Fruit fly (Drosophila melanogaster) whole organism, embryonic: ENCODE measurements around the gene GNBP3.

Experiments
- Aef1 ChIP-seq: fragments of 200-800 bp; sonication (Bioruptor generic); IDR thresholded peaks from 3 replicates; pipeline ENCODE4 v1.3.6; 2022; ENCODE audit warnings: missing biosample characterization, missing genetic modification characterization
- CG10431 ChIP-seq: fragments of 200-800 bp; sonication (Bioruptor generic); optimal IDR thresholded peaks from 3 replicates; lab custom pipeline; 2018; ENCODE audit warnings: missing biosample characterization, mild to moderate bottlenecking, missing genetic modification characterization
- CG10462 ChIP-seq: fragments of 200-800 bp; sonication (Bioruptor generic); optimal IDR thresholded peaks from 2 replicates; lab custom pipeline; 2016; ENCODE audit warnings: missing biosample characterization, missing genetic modification characterization
- CG12155 ChIP-seq: fragments of 200-800 bp; sonication (Bioruptor generic); optimal IDR thresholded peaks from 3 replicates; lab custom pipeline; 2016; ENCODE audit warnings: missing biosample characterization, missing genetic modification characterization
- CG12236 ChIP-seq: fragments of 200-800 bp; sonication (Bioruptor generic); optimal IDR thresholded peaks from 2 replicates; lab custom pipeline; 2016; ENCODE audit warnings: missing biosample characterization, missing genetic modification characterization
- CG13287 ChIP-seq: fragments of 200-800 bp; sonication (Bioruptor generic); IDR thresholded peaks from 2 replicates; pipeline ENCODE4 v1.3.6; 2022; ENCODE audit warnings: missing biosample characterization, missing genetic modification characterization; ENCODE audit not compliant: partially characterized antibody
- CG15269 ChIP-seq: fragments of 200-800 bp; sonication (Bioruptor generic); optimal IDR thresholded peaks from 2 replicates; lab custom pipeline; 2018; ENCODE audit warnings: missing biosample characterization, mild to moderate bottlenecking, missing genetic modification characterization, moderate library complexity
- CG1529 ChIP-seq: fragments of 200-800 bp; sonication (Bioruptor generic); optimal IDR thresholded peaks from 3 replicates; lab custom pipeline; 2018; ENCODE audit warnings: missing biosample characterization, missing genetic modification characterization
- CG17359 ChIP-seq: fragments of 200-800 bp; sonication (Bioruptor generic); optimal IDR thresholded peaks from 3 replicates; lab custom pipeline; 2018; ENCODE audit warnings: missing biosample characterization, mild to moderate bottlenecking, missing genetic modification characterization, moderate library complexity
- CG2199 ChIP-seq: fragments of 200-800 bp; sonication (Bioruptor generic); IDR thresholded peaks from 3 replicates; pipeline ENCODE4 v1.3.6; 2022; ENCODE audit warnings: missing biosample characterization, missing genetic modification characterization
- CG5180 ChIP-seq: fragments of 200-800 bp; sonication (Bioruptor generic); optimal IDR thresholded peaks from 3 replicates; lab custom pipeline; 2017; ENCODE audit warnings: missing biosample characterization, missing genetic modification characterization, mild to moderate bottlenecking, moderate library complexity, missing genetic modification reagents
- CG6654 ChIP-seq: fragments of 200-800 bp; sonication (Bioruptor generic); optimal IDR thresholded peaks from 2 replicates; lab custom pipeline; 2017; ENCODE audit warnings: missing biosample characterization, mild to moderate bottlenecking, missing genetic modification characterization
- CG7556 ChIP-seq: fragments of 200-800 bp; sonication (Bioruptor generic); optimal IDR thresholded peaks from 2 replicates; lab custom pipeline; 2017; ENCODE audit warnings: missing biosample characterization, mild to moderate bottlenecking, missing genetic modification characterization
- CG7839 ChIP-seq: fragments of 200-800 bp; sonication (Bioruptor generic); optimal IDR thresholded peaks from 3 replicates; lab custom pipeline; 2018; ENCODE audit warnings: missing biosample characterization, mild to moderate bottlenecking, missing genetic modification characterization, moderate library complexity
- CG7963 ChIP-seq: fragments of 200-800 bp; sonication (Bioruptor generic); IDR thresholded peaks from 3 replicates; pipeline ENCODE4 v1.3.6; 2022; ENCODE audit warnings: missing biosample characterization, missing genetic modification characterization; ENCODE audit not compliant: partially characterized antibody
- CG8944 ChIP-seq: fragments of 200-800 bp; sonication (Bioruptor generic); optimal IDR thresholded peaks from 3 replicates; lab custom pipeline; 2016; ENCODE audit warnings: missing biosample characterization, missing genetic modification characterization
- D19A ChIP-seq: fragments of 200-800 bp; optimal IDR thresholded peaks from 3 replicates; lab custom pipeline; 2019; ENCODE audit warnings: missing biosample characterization, mild to moderate bottlenecking, missing genetic modification characterization, moderate library complexity
- D19B ChIP-seq: fragments of 200-800 bp; sonication (Bioruptor generic); optimal IDR thresholded peaks from 2 replicates; lab custom pipeline; 2017; ENCODE audit warnings: missing biosample characterization, mild to moderate bottlenecking, missing genetic modification characterization
- ERR ChIP-seq: fragments of 200-800 bp; sonication (Bioruptor generic); optimal IDR thresholded peaks from 2 replicates; lab custom pipeline; 2016; ENCODE audit warnings: missing biosample characterization, missing genetic modification characterization
- Ets65A ChIP-seq: fragments of 200-800 bp; sonication (Bioruptor generic); peaks from one replicate; lab custom pipeline; 2016; ENCODE audit warnings: missing biosample characterization, missing genetic modification characterization
- Fer3 ChIP-seq: fragments of 200-800 bp; sonication (Bioruptor generic); optimal IDR thresholded peaks from 2 replicates; lab custom pipeline; 2018; ENCODE audit warnings: missing biosample characterization, mild to moderate bottlenecking, missing genetic modification characterization, moderate library complexity
- H15 ChIP-seq: fragments of 200-800 bp; sonication (Bioruptor generic); IDR thresholded peaks from 3 replicates; pipeline ENCODE4 v1.3.6; 2022; ENCODE audit warnings: missing biosample characterization, missing genetic modification characterization
- HmgD ChIP-seq: fragments of 200-800 bp; sonication (Bioruptor generic); optimal IDR thresholded peaks from 3 replicates; lab custom pipeline; 2016; ENCODE audit warnings: missing biosample characterization, missing genetic modification characterization
- Hmr ChIP-seq: fragments of 200-800 bp; sonication (Bioruptor generic); optimal IDR thresholded peaks from 3 replicates; lab custom pipeline; 2017; ENCODE audit warnings: mild to moderate bottlenecking, missing biosample characterization, missing genetic modification reagents, missing genetic modification characterization
- Oaz ChIP-seq: fragments of 200-800 bp; sonication (Bioruptor generic); IDR thresholded peaks from 2 replicates; pipeline ENCODE4 v1.3.6; 2022; ENCODE audit warnings: missing biosample characterization, missing genetic modification characterization
- Scr ChIP-seq: fragments of 200-800 bp; sonication (Bioruptor generic); IDR thresholded peaks from 2 replicates; pipeline ENCODE4 v1.3.6; 2022; ENCODE audit warnings: missing biosample characterization, missing genetic modification characterization; ENCODE audit not compliant: partially characterized antibody
- Sin3A ChIP-seq: fragments of >200 bp; optimal IDR thresholded peaks from 2 replicates; lab custom pipeline; 2018
- abd-A ChIP-seq: fragments of 200-800 bp; sonication (Bioruptor generic); optimal IDR thresholded peaks from 3 replicates; lab custom pipeline; 2019; ENCODE audit warnings: missing biosample characterization, mild to moderate bottlenecking, missing genetic modification characterization, moderate library complexity
- esg ChIP-seq: fragments of 200-800 bp; sonication (Bioruptor generic); conservative IDR thresholded peaks from 2 replicates; pipeline ENCODE4 v1.3.6; 2022; ENCODE audit warnings: missing biosample characterization, missing genetic modification characterization
- eyg ChIP-seq: fragments of 200-800 bp; sonication (Bioruptor generic); optimal IDR thresholded peaks from 3 replicates; lab custom pipeline; 2016; ENCODE audit warnings: missing biosample characterization, missing genetic modification characterization
- fd96Cb ChIP-seq: fragments of 200-800 bp; sonication (Bioruptor generic); optimal IDR thresholded peaks from 2 replicates; lab custom pipeline; 2018; ENCODE audit warnings: missing biosample characterization, mild to moderate bottlenecking, missing genetic modification characterization, moderate library complexity
- gfzf ChIP-seq: fragments of 200-800 bp; sonication (Bioruptor generic); optimal IDR thresholded peaks from 2 replicates; lab custom pipeline; 2016; ENCODE audit warnings: missing biosample characterization, mild to moderate bottlenecking, missing genetic modification characterization, moderate library complexity
- kni ChIP-seq: fragments of 200-800 bp; sonication (Bioruptor generic); optimal IDR thresholded peaks from 3 replicates; lab custom pipeline; 2017; ENCODE audit warnings: mild to moderate bottlenecking, missing biosample characterization, missing genetic modification reagents, missing genetic modification characterization
- nom ChIP-seq: fragments of 200-800 bp; sonication (Bioruptor generic); optimal IDR thresholded peaks from 2 replicates; lab custom pipeline; 2017; ENCODE audit warnings: missing biosample characterization, missing genetic modification characterization, mild to moderate bottlenecking, moderate library complexity, missing genetic modification reagents
- oc ChIP-seq: fragments of 200-800 bp; sonication (Bioruptor generic); optimal IDR thresholded peaks from 2 replicates; lab custom pipeline; 2018; ENCODE audit warnings: missing biosample characterization, mild to moderate bottlenecking, missing genetic modification characterization, moderate library complexity
- odd ChIP-seq: fragments of 200-800 bp; sonication (Bioruptor generic); optimal IDR thresholded peaks from 2 replicates; lab custom pipeline; 2017; ENCODE audit warnings: missing biosample characterization, mild to moderate bottlenecking, missing genetic modification characterization
- onecut ChIP-seq: fragments of 200-800 bp; sonication (Bioruptor generic); IDR thresholded peaks from 2 replicates; pipeline ENCODE4 v1.3.6; 2022; ENCODE audit warnings: missing biosample characterization, missing genetic modification characterization
- org-1 ChIP-seq: fragments of 200-800 bp; sonication (Bioruptor generic); optimal IDR thresholded peaks from 2 replicates; lab custom pipeline; 2017; ENCODE audit warnings: missing biosample characterization, missing genetic modification characterization
- otp ChIP-seq: fragments of 200-800 bp; sonication (Bioruptor generic); IDR thresholded peaks from 3 replicates; pipeline ENCODE4, ENCODE4 v1.3.6; 2022; ENCODE audit warnings: missing biosample characterization, missing genetic modification characterization
- pita ChIP-seq: fragments of 200-800 bp; sonication (Bioruptor generic); optimal IDR thresholded peaks from 2 replicates; lab custom pipeline; 2017; ENCODE audit warnings: missing biosample characterization, mild to moderate bottlenecking, missing genetic modification characterization
- pros ChIP-seq: fragments of 200-800 bp; sonication (Bioruptor generic); optimal IDR thresholded peaks from 3 replicates; lab custom pipeline; 2019; ENCODE audit warnings: missing biosample characterization, mild to moderate bottlenecking, missing genetic modification characterization, moderate library complexity
- seq ChIP-seq: fragments of 200-800 bp; sonication (Bioruptor generic); IDR thresholded peaks from 2 replicates; pipeline ENCODE4 v1.3.6; 2022; ENCODE audit warnings: missing biosample characterization, missing genetic modification characterization
- sisA ChIP-seq: fragments of 200-800 bp; sonication (Bioruptor generic); IDR thresholded peaks from 2 replicates; pipeline ENCODE4 v1.3.6; 2022; ENCODE audit warnings: missing biosample characterization, missing genetic modification characterization
- stwl ChIP-seq: fragments of 200-800 bp; sonication (Bioruptor generic); optimal IDR thresholded peaks from 3 replicates; lab custom pipeline; 2018; ENCODE audit warnings: missing biosample characterization, mild to moderate bottlenecking, missing genetic modification characterization, moderate library complexity
- sug ChIP-seq: fragments of 200-800 bp; optimal IDR thresholded peaks from 2 replicates; lab custom pipeline; 2019; ENCODE audit warnings: missing biosample characterization, mild to moderate bottlenecking, missing genetic modification characterization, moderate library complexity
- tll ChIP-seq, 2 experiments: fragments of 200-800 bp in 1 of 2; fragments of >200 bp in 1 of 2; sonication (Bioruptor generic) in 1 of 2; optimal IDR thresholded peaks; 2 replicates each; lab custom pipeline; 2017 to 2019; ENCODE audit warnings: missing biosample characterization in 2 of 2, missing genetic modification characterization in 2 of 2, mild to moderate bottlenecking in 1 of 2, moderate library complexity in 1 of 2
- tna ChIP-seq: fragments of 200-800 bp; sonication (Bioruptor generic); IDR thresholded peaks from 2 replicates; pipeline ENCODE4 v1.3.6; 2022; ENCODE audit warnings: missing biosample characterization, missing genetic modification characterization; ENCODE audit not compliant: partially characterized antibody
- trh ChIP-seq: fragments of 200-800 bp; sonication (Bioruptor generic); optimal IDR thresholded peaks from 2 replicates; lab custom pipeline; 2016; ENCODE audit warnings: missing biosample characterization, missing genetic modification characterization
- tup ChIP-seq: fragments of 200-800 bp; sonication (Bioruptor generic); optimal IDR thresholded peaks from 2 replicates; lab custom pipeline; 2016; ENCODE audit warnings: missing biosample characterization, mild to moderate bottlenecking, missing genetic modification characterization, moderate library complexity
- zen ChIP-seq: fragments of 200-800 bp; sonication (Bioruptor generic); optimal IDR thresholded peaks from 3 replicates; lab custom pipeline; 2018; ENCODE audit warnings: missing biosample characterization, mild to moderate bottlenecking, missing genetic modification characterization, moderate library complexity

Gene GNBP3

dm6 chr3L:8996173-8996767 is 41.4 kb downstream of the GNBP3 start (continued):
- TF ChIP-seq Hmr (GFP tag; lab: Kevin White, UChicago) (no peak), H15 (peak; percentile 68; the same call in 2 of the 3 replicates), org-1 (no peak), abd-A (tag; lab: Kevin White, UChicago) (no peak), CG6654 (peak; percentile 24), sug (tag; lab: Kevin White, UChicago) (no peak), kni (GFP tag; lab: Kevin White, UChicago) (no peak), CG1529 (GFP tag; lab: Kevin White, UChicago) (peak; percentile 23), CG15269 (tag; lab: Kevin White, UChicago) (no peak), trh (GFP tag; lab: Kevin White, UChicago) (no peak), Sin3A (no peak), CG17359 (tag; lab: Kevin White, UChicago) (peak; percentile 84), Ets65A (GFP tag; lab: Kevin White, UChicago) (peak; percentile 51), onecut (no peak), zen (tag; lab: Kevin White, UChicago) (peak; percentile 8), otp (GFP tag; lab: Robert Waterston, UW) (0 out of 3 replicates have a peak, but pooled peaks have one; percentile 57), oc (no peak), CG13287 (GFP tag; lab: Robert Waterston, UW) (no peak), pros (GFP tag; lab: Kevin White, UChicago) (no peak), CG7839 (tag; lab: Kevin White, UChicago) (peak; percentile 73), HmgD (GFP tag; lab: Kevin White, UChicago) (no peak), fd96Cb (peak; percentile 71), D19B (peak; percentile 19), D19A (tag; lab: Kevin White, UChicago) (peak; percentile 50), eyg (GFP tag; lab: Kevin White, UChicago) (no peak), pita (no peak), CG7556 (GFP tag; lab: Kevin White, UChicago) (peak; percentile 30), CG12155 (GFP tag; lab: Kevin White, UChicago) (peak; percentile 43), tll (GFP tag; optimal IDR thresholded peaks at IDR 0.05; lab: Kevin White, UChicago) (no peak), seq (GFP tag; lab: Robert Waterston, UW) (peak; percentile 57), sisA (GFP tag; lab: Robert Waterston, UW) (peak; percentile 79), ERR (GFP tag; lab: Kevin White, UChicago) (no peak), CG8944 (GFP tag; lab: Kevin White, UChicago) (peak; percentile 21), CG10462 (GFP tag; lab: Kevin White, UChicago) (no peak), Fer3 (tag; lab: Kevin White, UChicago) (peak; percentile 40), CG2199 (0 out of 3 replicates have a peak, but pooled peaks have one; percentile 42), tna (GFP tag; lab: Robert Waterston, UW) (no peak), Oaz (no peak), esg (peak; percentile 50), Scr (GFP tag; lab: Robert Waterston, UW) (no peak), CG5180 (no peak), gfzf (GFP tag; lab: Kevin White, UChicago) (no peak), stwl (tag; lab: Kevin White, UChicago) (no peak), Aef1 (GFP tag; lab: Robert Waterston, UW) (peak; percentile 44; the same call in 1 of the 3 replicates), odd (GFP tag; lab: Kevin White, UChicago) (no peak), CG12236 (GFP tag; lab: Kevin White, UChicago) (no peak), tup (peak; percentile 30), CG10431 (GFP tag; lab: Kevin White, UChicago) (no peak), CG7963 (GFP tag; lab: Robert Waterston, UW) (no peak), nom (GFP tag; lab: Kevin White, UChicago) (no peak)
